Fruit fly (Drosophila melanogaster) whole organism, embryonic: ENCODE data around the gene Pur-alpha.

ENCODE experiments used
- CG10321 ChIP-seq: fragments of 200-800 bp; sonication (Bioruptor generic); IDR thresholded peaks from 2 replicates; pipeline ENCODE4 v1.3.6; 2022; ENCODE audit warnings: missing biosample characterization, missing genetic modification characterization
- CG12769 ChIP-seq: fragments of 200-800 bp; sonication (Bioruptor generic); optimal IDR thresholded peaks from 2 replicates; lab custom pipeline; 2019; ENCODE audit warnings: missing biosample characterization, mild to moderate bottlenecking, missing genetic modification characterization, moderate library complexity
- CG14014 ChIP-seq: fragments of 200-800 bp; sonication (Bioruptor generic); IDR thresholded peaks from 2 replicates; pipeline ENCODE4 v1.3.6; 2022; ENCODE audit warnings: missing biosample characterization, missing genetic modification characterization
- CG14860 ChIP-seq: fragments of 200-800 bp; sonication (Bioruptor generic); IDR thresholded peaks from 3 replicates; pipeline ENCODE4 v1.3.6; 2022; ENCODE audit warnings: missing biosample characterization, missing genetic modification characterization; ENCODE audit not compliant: partially characterized antibody
- CG15479 ChIP-seq: fragments of 200-800 bp; sonication (Bioruptor generic); optimal IDR thresholded peaks from 3 replicates; lab custom pipeline; 2019; ENCODE audit warnings: missing biosample characterization, mild to moderate bottlenecking, missing genetic modification characterization, moderate library complexity
- CG1602 ChIP-seq: fragments of 200-800 bp; sonication (Bioruptor generic); optimal IDR thresholded peaks from 3 replicates; lab custom pipeline; 2016; ENCODE audit warnings: missing biosample characterization, missing genetic modification characterization
- CG17359 ChIP-seq: fragments of 200-800 bp; sonication (Bioruptor generic); optimal IDR thresholded peaks from 3 replicates; lab custom pipeline; 2018; ENCODE audit warnings: missing biosample characterization, mild to moderate bottlenecking, missing genetic modification characterization, moderate library complexity
- CG17385 ChIP-seq: fragments of 200-800 bp; sonication (Bioruptor generic); optimal IDR thresholded peaks from 3 replicates; lab custom pipeline; 2018; ENCODE audit warnings: missing biosample characterization, mild to moderate bottlenecking, missing genetic modification characterization
- CG2199 ChIP-seq: fragments of 200-800 bp; sonication (Bioruptor generic); IDR thresholded peaks from 3 replicates; pipeline ENCODE4 v1.3.6; 2022; ENCODE audit warnings: missing biosample characterization, missing genetic modification characterization
- CG34422 ChIP-seq: fragments of 200-800 bp; sonication (Bioruptor generic); IDR thresholded peaks from 3 replicates; pipeline ENCODE4 v1.3.6; 2022; ENCODE audit warnings: missing biosample characterization, missing genetic modification characterization
- CG5180 ChIP-seq: fragments of 200-800 bp; sonication (Bioruptor generic); optimal IDR thresholded peaks from 3 replicates; lab custom pipeline; 2017; ENCODE audit warnings: missing biosample characterization, missing genetic modification characterization, mild to moderate bottlenecking, moderate library complexity, missing genetic modification reagents
- CG5245 ChIP-seq: fragments of 200-800 bp; sonication (Bioruptor generic); optimal IDR thresholded peaks from 3 replicates; lab custom pipeline; 2016; ENCODE audit warnings: missing biosample characterization, missing genetic modification characterization
- CG6791 ChIP-seq: fragments of 200-800 bp; sonication (Bioruptor generic); IDR thresholded peaks from 3 replicates; pipeline ENCODE4 v1.3.6; 2022; ENCODE audit warnings: missing biosample characterization, missing genetic modification characterization; ENCODE audit not compliant: partially characterized antibody
- CG8290 ChIP-seq, 3 experiments: fragments of 200-800 bp; sonication (Bioruptor generic); optimal IDR thresholded peaks; 2 replicates each; lab custom pipeline; 2016 to 2019; ENCODE audit warnings: missing biosample characterization in 3 of 3, missing genetic modification characterization in 3 of 3, mild to moderate bottlenecking in 2 of 3, moderate library complexity in 1 of 3
- D19A ChIP-seq: fragments of 200-800 bp; optimal IDR thresholded peaks from 3 replicates; lab custom pipeline; 2019; ENCODE audit warnings: missing biosample characterization, mild to moderate bottlenecking, missing genetic modification characterization, moderate library complexity
- D19B ChIP-seq: fragments of 200-800 bp; sonication (Bioruptor generic); optimal IDR thresholded peaks from 2 replicates; lab custom pipeline; 2017; ENCODE audit warnings: missing biosample characterization, mild to moderate bottlenecking, missing genetic modification characterization
- HHEX ChIP-seq: fragments of 200-800 bp; sonication (Bioruptor generic); optimal IDR thresholded peaks from 3 replicates; lab custom pipeline; 2017; ENCODE audit warnings: missing biosample characterization, mild to moderate bottlenecking, missing genetic modification characterization, missing genetic modification reagents
- Jarid2 ChIP-seq: fragments of 200-800 bp; sonication (Bioruptor generic); optimal IDR thresholded peaks from 3 replicates; lab custom pipeline; 2017; ENCODE audit warnings: mild to moderate bottlenecking, missing biosample characterization, missing genetic modification reagents, missing genetic modification characterization
- Med ChIP-seq: fragments of 200-800 bp; sonication (Bioruptor generic); peaks from one replicate; lab custom pipeline; 2016; ENCODE audit warnings: missing biosample characterization, missing genetic modification characterization, mild to moderate bottlenecking, inconsistent platforms, moderate library complexity
- Myb ChIP-seq: fragments of 200-800 bp; sonication (Bioruptor generic); optimal IDR thresholded peaks from 2 replicates; lab custom pipeline; 2016; ENCODE audit warnings: missing biosample characterization, missing genetic modification characterization
- Nf-YC ChIP-seq: fragments of 200-800 bp; optimal IDR thresholded peaks from 3 replicates; lab custom pipeline; 2019; ENCODE audit warnings: missing biosample characterization, mild to moderate bottlenecking, missing genetic modification characterization, moderate library complexity
- Pdp1 ChIP-seq, 2 experiments: fragments of 200-800 bp; sonication (Bioruptor generic); optimal IDR thresholded peaks; 3 replicates each; lab custom pipeline; 2016; ENCODE audit warnings: missing biosample characterization in 2 of 2, missing genetic modification characterization in 2 of 2, mild to moderate bottlenecking in 1 of 2, moderate library complexity in 1 of 2
- Sox100B ChIP-seq: fragments of 200-800 bp; sonication (Bioruptor generic); optimal IDR thresholded peaks from 3 replicates; lab custom pipeline; 2018; ENCODE audit warnings: missing biosample characterization, mild to moderate bottlenecking, missing genetic modification characterization
- Sry-δ ChIP-seq: fragments of 200-800 bp; sonication (Bioruptor generic); optimal IDR thresholded peaks from 2 replicates; lab custom pipeline; 2016; ENCODE audit warnings: missing biosample characterization, missing genetic modification characterization
- Ssrp ChIP-seq: fragments of 200-800 bp; sonication (Bioruptor generic); optimal IDR thresholded peaks from 2 replicates; lab custom pipeline; 2018; ENCODE audit warnings: missing biosample characterization, mild to moderate bottlenecking, missing genetic modification characterization, moderate library complexity
- Stat92E ChIP-seq, 3 experiments: fragments of >200 bp in 2 of 3; fragments of 200-800 bp in 1 of 3; sonication (Bioruptor generic) in 1 of 3; optimal IDR thresholded peaks; 2 replicates each; lab custom pipeline; 2017 to 2019; ENCODE audit warnings: missing biosample characterization in 3 of 3, missing genetic modification characterization in 3 of 3, mild to moderate bottlenecking in 1 of 3, moderate library complexity in 1 of 3
- Trl ChIP-seq, 3 experiments: fragments of >200 bp in 2 of 3; fragments of 200-800 bp in 1 of 3; sonication (Bioruptor generic) in 1 of 3; optimal IDR thresholded peaks; 2 replicates in 1 of 3; 3 replicates in 2 of 3; lab custom pipeline; 2016 to 2017; ENCODE audit warnings: missing biosample characterization in 1 of 3, missing genetic modification characterization in 1 of 3
- Usf ChIP-seq: fragments of 200-800 bp; sonication (Bioruptor generic); optimal IDR thresholded peaks from 2 replicates; lab custom pipeline; 2017; ENCODE audit warnings: missing genotype, missing biosample characterization, missing genetic modification characterization
- YL-1 ChIP-seq: fragments of 200-800 bp; sonication (Bioruptor generic); optimal IDR thresholded peaks from 3 replicates; lab custom pipeline; 2017; ENCODE audit warnings: missing biosample characterization, mild to moderate bottlenecking, missing genetic modification characterization
- bbx ChIP-seq: fragments of 200-800 bp; sonication (Bioruptor generic); IDR thresholded peaks from 2 replicates; pipeline ENCODE4 v1.3.6; 2022; ENCODE audit warnings: missing biosample characterization, missing genetic modification characterization; ENCODE audit not compliant: partially characterized antibody
- br ChIP-seq: fragments of >200 bp; optimal IDR thresholded peaks from 2 replicates; lab custom pipeline; 2017
- bsh ChIP-seq, 2 experiments: fragments of 200-800 bp; sonication (Bioruptor generic); optimal IDR thresholded peaks; 2 replicates each; lab custom pipeline; 2017 to 2018; ENCODE audit warnings: mild to moderate bottlenecking in 2 of 2, missing biosample characterization in 2 of 2, missing genetic modification characterization in 2 of 2, moderate library complexity in 1 of 2
- cad ChIP-seq: fragments of >200 bp; optimal IDR thresholded peaks from 2 replicates; lab custom pipeline; 2017; ENCODE audit warnings: missing biosample characterization, missing genetic modification characterization
- cg ChIP-seq: fragments of 200-800 bp; sonication (Bioruptor generic); optimal IDR thresholded peaks from 3 replicates; lab custom pipeline; 2019; ENCODE audit warnings: missing biosample characterization, mild to moderate bottlenecking, missing genetic modification characterization, moderate library complexity
- corto ChIP-seq: fragments of 200-800 bp; sonication (Bioruptor generic); optimal IDR thresholded peaks from 2 replicates; lab custom pipeline; 2016; ENCODE audit warnings: missing biosample characterization, mild to moderate bottlenecking, missing genetic modification characterization, moderate library complexity
- eve ChIP-seq, 2 experiments: fragments of >200 bp; optimal IDR thresholded peaks; 2 replicates each; lab custom pipeline; 2017; ENCODE audit warnings: missing biosample characterization in 2 of 2, missing genetic modification characterization in 2 of 2
- fd64A ChIP-seq: fragments of 200-800 bp; sonication (Bioruptor generic); optimal IDR thresholded peaks from 3 replicates; lab custom pipeline; 2018; ENCODE audit warnings: missing biosample characterization, mild to moderate bottlenecking, missing genetic modification characterization
- fru ChIP-seq: fragments of >200 bp; optimal IDR thresholded peaks from 2 replicates; lab custom pipeline; 2017
- hb ChIP-seq: fragments of 200-800 bp; sonication (Bioruptor generic); IDR thresholded peaks from 3 replicates; pipeline ENCODE4 v1.3.6; 2022; ENCODE audit warnings: missing biosample characterization, missing genetic modification characterization; ENCODE audit not compliant: partially characterized antibody
- lbe ChIP-seq: fragments of 200-800 bp; sonication (Bioruptor generic); optimal IDR thresholded peaks from 2 replicates; lab custom pipeline; 2016; ENCODE audit warnings: missing biosample characterization, mild to moderate bottlenecking, missing genetic modification characterization
- nom ChIP-seq: fragments of 200-800 bp; sonication (Bioruptor generic); optimal IDR thresholded peaks from 2 replicates; lab custom pipeline; 2017; ENCODE audit warnings: missing biosample characterization, missing genetic modification characterization, mild to moderate bottlenecking, moderate library complexity, missing genetic modification reagents
- pho ChIP-seq: fragments of 200-800 bp; sonication (Bioruptor generic); optimal IDR thresholded peaks from 2 replicates; lab custom pipeline; 2016; ENCODE audit warnings: missing biosample characterization, missing genetic modification characterization
- pnt ChIP-seq: fragments of 200-800 bp; sonication (Bioruptor generic); optimal IDR thresholded peaks from 3 replicates; lab custom pipeline; 2016; ENCODE audit warnings: missing biosample characterization, missing genetic modification characterization
- ranshi ChIP-seq: fragments of 200-800 bp; sonication (Bioruptor generic); IDR thresholded peaks from 2 replicates; pipeline ENCODE4 v1.3.6; 2022; ENCODE audit warnings: missing biosample characterization, missing genetic modification characterization
- row ChIP-seq: fragments of 200-800 bp; sonication (Bioruptor generic); IDR thresholded peaks from 3 replicates; pipeline ENCODE4 v1.3.6; 2022; ENCODE audit warnings: missing biosample characterization, missing genetic modification characterization
- slp2 ChIP-seq: fragments of 200-800 bp; sonication (Bioruptor generic); optimal IDR thresholded peaks from 2 replicates; lab custom pipeline; 2016; ENCODE audit warnings: missing biosample characterization, missing genetic modification characterization
- unpg ChIP-seq: fragments of 200-800 bp; sonication (Bioruptor generic); optimal IDR thresholded peaks from 3 replicates; lab custom pipeline; 2018; ENCODE audit warnings: missing biosample characterization, mild to moderate bottlenecking, missing genetic modification characterization, moderate library complexity

Gene Pur-alpha

DNA sequence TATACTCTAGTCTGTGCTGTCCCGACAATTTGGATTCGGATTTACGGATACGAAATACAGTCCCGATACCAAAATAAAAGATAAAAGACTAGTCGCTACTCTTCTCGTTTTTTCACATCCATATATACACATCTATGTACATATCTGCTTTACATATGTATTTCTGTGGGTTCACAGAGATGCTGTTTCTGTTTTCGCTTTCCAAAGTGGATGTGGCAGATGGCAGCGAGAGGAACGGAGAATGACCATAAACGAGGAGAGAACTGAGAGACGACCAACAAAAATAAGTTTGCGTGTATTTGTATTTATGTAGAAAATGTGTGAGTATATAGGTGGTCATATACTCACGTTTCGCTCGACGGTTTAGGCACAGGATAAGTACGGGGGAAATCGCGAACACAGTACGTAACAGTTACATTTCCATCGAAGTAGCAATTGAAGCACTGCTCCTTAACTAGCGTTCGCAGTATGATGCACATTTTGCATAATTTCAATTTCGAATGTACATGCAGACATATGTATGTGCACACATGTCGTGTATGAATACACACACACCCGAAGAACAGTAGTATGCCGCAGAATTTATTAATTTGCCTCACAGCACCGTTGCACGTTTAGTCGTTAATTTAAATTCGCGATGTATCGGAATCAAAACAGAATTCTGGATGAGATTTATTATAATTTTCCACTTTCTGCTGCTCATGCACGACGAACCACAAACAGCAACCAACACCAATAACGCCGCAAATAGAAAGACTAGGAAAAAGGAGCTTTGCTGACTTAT, 529 bp upstream of the Pur-alpha start, which contains the start of gene Tdg (continued):
- TF ChIP-seq pnt (GFP tag; lab: Kevin White, UChicago) (no peak), D19B (GFP tag; lab: Kevin White, UChicago) (peak; percentile 27), Trl (optimal IDR thresholded peaks at IDR 0.05; lab: Kevin White, UChicago) (peak; percentile 81 to 92), Trl (GFP tag; optimal IDR thresholded peaks at IDR 0.05; lab: Kevin White, UChicago) (no peak), nom (GFP tag; lab: Kevin White, UChicago) (peak; percentile 10), HHEX (GFP tag; lab: Kevin White, UChicago) (no peak), CG15479 (GFP tag; lab: Kevin White, UChicago) (peak; percentile 34), CG12769 (tag; lab: Kevin White, UChicago) (peak; percentile 45), Jarid2 (GFP tag; lab: Kevin White, UChicago) (no peak), CG34422 (no peak; the same call in 2 of the 3 replicates), CG2199 (GFP tag; lab: Robert Waterston, UW) (peak; percentile 62; the same call in 1 of the 3 replicates), hb (GFP tag; lab: Robert Waterston, UW) (no peak), CG14860 (GFP tag; lab: Robert Waterston, UW) (no peak), lbe (GFP tag; lab: Kevin White, UChicago) (peak; percentile 22), CG6791 (GFP tag; lab: Robert Waterston, UW) (no peak), pho (peak; percentile 8), corto (GFP tag; lab: Kevin White, UChicago) (no peak), br (no peak), fru (no peak), Myb (GFP tag; lab: Kevin White, UChicago) (no peak), cg (peak; percentile 88), unpg (no peak), cad (GFP tag; lab: Kevin White, UChicago) (no peak), eve (GFP tag; optimal IDR thresholded peaks at IDR 0.05; lab: Kevin White, UChicago) (peak in 1 of 2 experiments; percentile 83), Ssrp (tag; lab: Kevin White, UChicago) (no peak), CG8290 (GFP tag; optimal IDR thresholded peaks at IDR 0.05; lab: Kevin White, UChicago) (no peak), CG8290 (tag; optimal IDR thresholded peaks at IDR 0.05; lab: Kevin White, UChicago) (peak in 1 of 2 experiments; percentile 25), Sox100B (no peak), CG5245 (GFP tag; lab: Kevin White, UChicago) (no peak), Nf-YC (peak; percentile 1), CG17359 (no peak), CG5180 (peak; percentile 66), YL-1 (GFP tag; lab: Kevin White, UChicago) (peak; percentile 35), Sry-δ (GFP tag; lab: Kevin White, UChicago) (no peak), row (GFP tag; lab: Robert Waterston, UW) (peak; percentile 51; the same call in 2 of the 3 replicates), ranshi (GFP tag; lab: Robert Waterston, UW) (no peak), CG14014 (GFP tag; lab: Robert Waterston, UW) (peak; percentile 11; the same call in 1 of the 2 replicates), Pdp1 (GFP tag; optimal IDR thresholded peaks at IDR 0.05; lab: Kevin White, UChicago) (peak in 1 of 2 experiments; percentile 42), Usf (no peak), D19A (tag; lab: Kevin White, UChicago) (peak; percentile 77), fd64A (no peak), CG10321 (GFP tag; lab: Robert Waterston, UW) (no peak), Med (GFP tag; lab: Kevin White, UChicago) (peak; percentile 57), Stat92E (GFP tag; optimal IDR thresholded peaks at IDR 0.05; lab: Kevin White, UChicago) (peak in 1 of 3 experiments; percentile 81), CG1602 (GFP tag; lab: Kevin White, UChicago) (no peak), bsh (GFP tag; optimal IDR thresholded peaks at IDR 0.05; lab: Kevin White, UChicago) (peak in 1 of 2 experiments; percentile 1), slp2 (no peak), CG17385 (peak; percentile 10), bbx (GFP tag; lab: Robert Waterston, UW) (0 out of 2 replicates have a peak, but pooled peaks have one; percentile 7)
